Worm (Caenorhabditis elegans): ENCODE data around the gene acly-1.

- TF ChIP-seq med-1 (GFP tag; optimal IDR thresholded peaks at IDR 0.05; ENCODE audit: insufficient read depth) (no peak), tab-1 (GFP tag; IDR thresholded peaks at IDR 0.05) (no peak), flt-1 (GFP tag; IDR thresholded peaks at IDR 0.05) (no peak), ztf-29 (GFP tag; IDR thresholded peaks at IDR 0.05) (no peak), cog-1 (tag; optimal IDR thresholded peaks at IDR 0.05) (no peak)
Observed at ce11 chrX:1451816-1452602, 27.3 kb upstream of the acly-1 start.
